Fruit fly (Drosophila melanogaster) whole organism, embryonic: ENCODE data around the gene CkIIalpha-i3.
A peak's percentile ranks its signal among the peaks of the same experiment; 100 is the strongest.

Experiments used
- CG10267 ChIP-seq: fragments of 200-800 bp; sonication (Bioruptor generic); optimal IDR thresholded peaks from 2 replicates; lab custom pipeline; 2018; ENCODE audit warnings: missing biosample characterization, mild to moderate bottlenecking, missing genetic modification characterization, moderate library complexity
- CG10979 ChIP-seq: fragments of 200-800 bp; sonication (Bioruptor generic); optimal IDR thresholded peaks from 2 replicates; lab custom pipeline; 2018; ENCODE audit warnings: missing biosample characterization, mild to moderate bottlenecking, missing genetic modification characterization, moderate library complexity
- CG11398 ChIP-seq: fragments of 200-800 bp; sonication (Bioruptor generic); optimal IDR thresholded peaks from 2 replicates; lab custom pipeline; 2016; ENCODE audit warnings: missing biosample characterization, missing genetic modification characterization
- CG11504 ChIP-seq: fragments of 200-800 bp; sonication (Bioruptor generic); optimal IDR thresholded peaks from 3 replicates; lab custom pipeline; 2019; ENCODE audit warnings: missing biosample characterization, mild to moderate bottlenecking, missing genetic modification characterization, moderate library complexity
- CG1233 ChIP-seq: fragments of 200-800 bp; sonication (Bioruptor generic); optimal IDR thresholded peaks from 4 replicates; lab custom pipeline; 2018; ENCODE audit warnings: missing biosample characterization, mild to moderate bottlenecking, missing genetic modification characterization
- CG12391 ChIP-seq: fragments of 200-800 bp; sonication (Bioruptor generic); optimal IDR thresholded peaks from 3 replicates; lab custom pipeline; 2018; ENCODE audit warnings: missing biosample characterization, mild to moderate bottlenecking, missing genetic modification characterization, moderate library complexity
- CG14710 ChIP-seq: fragments of 200-800 bp; sonication (Bioruptor generic); optimal IDR thresholded peaks from 3 replicates; lab custom pipeline; 2019; ENCODE audit warnings: missing biosample characterization, mild to moderate bottlenecking, missing genetic modification characterization, moderate library complexity
- CG15269 ChIP-seq: fragments of 200-800 bp; sonication (Bioruptor generic); optimal IDR thresholded peaks from 2 replicates; lab custom pipeline; 2018; ENCODE audit warnings: missing biosample characterization, mild to moderate bottlenecking, missing genetic modification characterization, moderate library complexity
- CG15696 ChIP-seq: fragments of 200-800 bp; sonication (Bioruptor generic); optimal IDR thresholded peaks from 2 replicates; lab custom pipeline; 2019; ENCODE audit warnings: missing biosample characterization, mild to moderate bottlenecking, missing genetic modification characterization, moderate library complexity
- CG1603 ChIP-seq: fragments of 200-800 bp; sonication (Bioruptor generic); optimal IDR thresholded peaks from 2 replicates; lab custom pipeline; 2019; ENCODE audit warnings: missing biosample characterization, mild to moderate bottlenecking, missing genetic modification characterization, moderate library complexity
- CG17361 ChIP-seq: fragments of 200-800 bp; sonication (Bioruptor generic); IDR thresholded peaks from 3 replicates; pipeline ENCODE4 v1.3.6; 2022; ENCODE audit warnings: missing biosample characterization, missing genetic modification characterization
- CG17829 ChIP-seq: fragments of 200-800 bp; optimal IDR thresholded peaks from 2 replicates; lab custom pipeline; 2019; ENCODE audit warnings: missing biosample characterization, mild to moderate bottlenecking, missing genetic modification characterization, moderate library complexity
- CG18262 ChIP-seq: fragments of 200-800 bp; optimal IDR thresholded peaks from 3 replicates; lab custom pipeline; 2019; ENCODE audit warnings: missing biosample characterization, mild to moderate bottlenecking, missing genetic modification characterization, moderate library complexity
- CG1832 ChIP-seq: fragments of 200-800 bp; sonication (Bioruptor generic); optimal IDR thresholded peaks from 2 replicates; lab custom pipeline; 2017; ENCODE audit warnings: missing biosample characterization, mild to moderate bottlenecking, missing genetic modification characterization, inconsistent platforms
- CG2120 ChIP-seq: fragments of 200-800 bp; sonication (Bioruptor generic); optimal IDR thresholded peaks from 3 replicates; lab custom pipeline; 2016; ENCODE audit warnings: missing biosample characterization, missing genetic modification characterization
- CG2199 ChIP-seq: fragments of 200-800 bp; sonication (Bioruptor generic); IDR thresholded peaks from 3 replicates; pipeline ENCODE4 v1.3.6; 2022; ENCODE audit warnings: missing biosample characterization, missing genetic modification characterization
- CG2712 ChIP-seq: fragments of 200-800 bp; optimal IDR thresholded peaks from 3 replicates; lab custom pipeline; 2019; ENCODE audit warnings: missing biosample characterization, mild to moderate bottlenecking, missing genetic modification characterization, moderate library complexity
- CG30431 ChIP-seq: fragments of 200-800 bp; sonication (Bioruptor generic); optimal IDR thresholded peaks from 2 replicates; lab custom pipeline; 2017; ENCODE audit warnings: missing biosample characterization, missing genetic modification characterization
- CG3065 ChIP-seq: fragments of 200-800 bp; sonication (Bioruptor generic); optimal IDR thresholded peaks from 2 replicates; lab custom pipeline; 2016; ENCODE audit warnings: missing biosample characterization, missing genetic modification characterization
- CG31441 ChIP-seq: fragments of 200-800 bp; sonication (Bioruptor generic); IDR thresholded peaks from 2 replicates; pipeline ENCODE4 v1.3.6; 2022; ENCODE audit warnings: missing biosample characterization, missing genetic modification characterization
- CG32532 ChIP-seq: fragments of 200-800 bp; sonication (Bioruptor generic); IDR thresholded peaks from 2 replicates; pipeline ENCODE4 v1.3.6; 2022; ENCODE audit warnings: missing biosample characterization, missing genetic modification characterization
- CG32767 ChIP-seq: fragments of 200-800 bp; sonication (Bioruptor generic); IDR thresholded peaks from 2 replicates; pipeline ENCODE4 v1.3.6; 2022; ENCODE audit warnings: missing biosample characterization, missing genetic modification characterization
- CG33557 ChIP-seq: fragments of 200-800 bp; sonication (Bioruptor generic); optimal IDR thresholded peaks from 2 replicates; lab custom pipeline; 2019; ENCODE audit warnings: missing biosample characterization, mild to moderate bottlenecking, missing genetic modification characterization, moderate library complexity
- CG42726 ChIP-seq: fragments of 200-800 bp; sonication (Bioruptor generic); IDR thresholded peaks from 2 replicates; pipeline ENCODE4 v1.3.6; 2022; ENCODE audit warnings: missing biosample characterization, missing genetic modification characterization; ENCODE audit not compliant: partially characterized antibody
- CG4404 ChIP-seq: fragments of 200-800 bp; sonication (Bioruptor generic); IDR thresholded peaks from 2 replicates; pipeline ENCODE4 v1.3.6; 2022; ENCODE audit warnings: missing biosample characterization, missing genetic modification characterization
- CG7556 ChIP-seq: fragments of 200-800 bp; sonication (Bioruptor generic); optimal IDR thresholded peaks from 2 replicates; lab custom pipeline; 2017; ENCODE audit warnings: missing biosample characterization, mild to moderate bottlenecking, missing genetic modification characterization
- CG9727 ChIP-seq: fragments of 200-800 bp; sonication (Bioruptor generic); optimal IDR thresholded peaks from 3 replicates; lab custom pipeline; 2017; ENCODE audit warnings: missing biosample characterization, mild to moderate bottlenecking, missing genetic modification characterization
- D ChIP-seq, 2 experiments: fragments of 200-800 bp in 1 of 2; fragments of >200 bp in 1 of 2; sonication (Bioruptor generic) in 1 of 2; optimal IDR thresholded peaks; 2 replicates in 1 of 2; 3 replicates in 1 of 2; lab custom pipeline; 2017; ENCODE audit warnings: mild to moderate bottlenecking in 1 of 2, missing biosample characterization in 1 of 2, missing genetic modification characterization in 1 of 2, missing genetic modification reagents in 1 of 2
- D19A ChIP-seq: fragments of 200-800 bp; optimal IDR thresholded peaks from 3 replicates; lab custom pipeline; 2019; ENCODE audit warnings: missing biosample characterization, mild to moderate bottlenecking, missing genetic modification characterization, moderate library complexity
- Eip74EF ChIP-seq, 2 experiments: fragments of 200-800 bp in 1 of 2; fragments of >200 bp in 1 of 2; sonication (Bioruptor generic) in 1 of 2; optimal IDR thresholded peaks; 2 replicates each; lab custom pipeline; 2017 to 2019; ENCODE audit warnings: missing biosample characterization in 2 of 2, missing genetic modification characterization in 2 of 2, mild to moderate bottlenecking in 1 of 2, moderate library complexity in 1 of 2
- NFAT ChIP-seq: fragments of 200-800 bp; sonication (Bioruptor generic); IDR thresholded peaks from 2 replicates; pipeline ENCODE4 v1.3.6; 2022; ENCODE audit warnings: missing biosample characterization, missing genetic modification characterization
- Oli ChIP-seq: fragments of 200-800 bp; sonication (Bioruptor generic); optimal IDR thresholded peaks from 2 replicates; lab custom pipeline; 2018; ENCODE audit warnings: missing biosample characterization, mild to moderate bottlenecking, missing genetic modification characterization, moderate library complexity
- aop ChIP-seq: fragments of 200-800 bp; sonication (Bioruptor generic); IDR thresholded peaks from 2 replicates; pipeline ENCODE4 v1.3.6; 2022; ENCODE audit warnings: missing biosample characterization, missing genetic modification characterization
- dan ChIP-seq: fragments of 200-800 bp; sonication (Bioruptor generic); IDR thresholded peaks from 2 replicates; pipeline ENCODE4 v1.3.6; 2022; ENCODE audit warnings: missing biosample characterization, missing genetic modification characterization
- dmrt11E ChIP-seq: fragments of 200-800 bp; sonication (Bioruptor generic); optimal IDR thresholded peaks from 3 replicates; lab custom pipeline; 2018; ENCODE audit warnings: missing biosample characterization, mild to moderate bottlenecking, missing genetic modification characterization, moderate library complexity
- dmrt99B ChIP-seq: fragments of 200-800 bp; sonication (Bioruptor generic); optimal IDR thresholded peaks from 2 replicates; lab custom pipeline; 2018; ENCODE audit warnings: missing biosample characterization, mild to moderate bottlenecking, missing genetic modification characterization, moderate library complexity
- en ChIP-seq: fragments of 200-800 bp; sonication (Bioruptor generic); optimal IDR thresholded peaks from 2 replicates; lab custom pipeline; 2016; ENCODE audit warnings: missing biosample characterization, missing genetic modification characterization
- gem ChIP-seq: fragments of 200-800 bp; sonication (Bioruptor generic); optimal IDR thresholded peaks from 2 replicates; lab custom pipeline; 2019; ENCODE audit warnings: missing biosample characterization, mild to moderate bottlenecking, missing genetic modification characterization, moderate library complexity
- gt ChIP-seq: fragments of 200-800 bp; sonication (Bioruptor generic); IDR thresholded peaks from 2 replicates; pipeline ENCODE4 v1.3.6; 2022; ENCODE audit warnings: missing biosample characterization, missing genetic modification characterization
- lola ChIP-seq, 3 experiments: fragments of >200 bp in 2 of 3; fragments of 200-800 bp in 1 of 3; sonication (Bioruptor generic) in 1 of 3; optimal IDR thresholded peaks; 2 replicates each; lab custom pipeline; 2017 to 2019; ENCODE audit warnings: missing biosample characterization in 3 of 3, missing genetic modification characterization in 3 of 3, mild to moderate bottlenecking in 1 of 3, moderate library complexity in 1 of 3
- oc ChIP-seq: fragments of 200-800 bp; sonication (Bioruptor generic); optimal IDR thresholded peaks from 2 replicates; lab custom pipeline; 2018; ENCODE audit warnings: missing biosample characterization, mild to moderate bottlenecking, missing genetic modification characterization, moderate library complexity
- phol ChIP-seq: fragments of 200-800 bp; sonication (Bioruptor generic); optimal IDR thresholded peaks from 3 replicates; lab custom pipeline; 2018; ENCODE audit warnings: missing biosample characterization, mild to moderate bottlenecking, missing genetic modification characterization, moderate library complexity
- pros ChIP-seq: fragments of 200-800 bp; sonication (Bioruptor generic); optimal IDR thresholded peaks from 3 replicates; lab custom pipeline; 2019; ENCODE audit warnings: missing biosample characterization, mild to moderate bottlenecking, missing genetic modification characterization, moderate library complexity
- sens ChIP-seq: fragments of 200-800 bp; sonication (Bioruptor generic); peaks from one replicate; lab custom pipeline; 2016; ENCODE audit warnings: missing biosample characterization, missing genetic modification characterization
- ssp ChIP-seq: fragments of 200-800 bp; sonication (Bioruptor generic); IDR thresholded peaks from 2 replicates; pipeline ENCODE4 v1.3.6; 2022; ENCODE audit warnings: missing biosample characterization, missing genetic modification characterization

CkIIalpha-i3 gene

DNA sequence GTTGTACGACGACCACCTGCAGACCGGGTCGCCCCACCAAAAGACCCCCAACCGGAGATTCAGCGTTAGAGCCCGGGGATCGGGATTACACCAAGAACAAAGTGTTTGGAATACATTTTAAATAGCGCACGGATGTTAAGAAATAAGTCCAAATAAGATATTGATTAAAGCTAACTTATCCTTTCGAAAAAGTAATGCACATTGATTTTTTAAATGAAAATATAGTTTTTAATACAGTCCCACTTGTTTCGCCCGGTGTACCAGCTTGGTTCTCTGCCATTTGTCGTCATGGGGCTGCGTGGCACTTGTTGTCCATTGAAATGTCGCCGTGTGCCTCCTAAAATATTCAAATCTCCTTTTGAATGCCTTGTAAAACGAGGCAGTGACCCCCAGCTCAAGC lies 10.6 kb upstream of the CkIIalpha-i3 start (continued):
- TF ChIP-seq en (GFP tag; lab: Kevin White, UChicago) (peak; percentile 40), CG1603 (tag; lab: Kevin White, UChicago) (peak; percentile 83), CG32767 (GFP tag; lab: Robert Waterston, UW) (no peak), Eip74EF (GFP tag; optimal IDR thresholded peaks at IDR 0.05; lab: Kevin White, UChicago) (no peak)

DNA sequence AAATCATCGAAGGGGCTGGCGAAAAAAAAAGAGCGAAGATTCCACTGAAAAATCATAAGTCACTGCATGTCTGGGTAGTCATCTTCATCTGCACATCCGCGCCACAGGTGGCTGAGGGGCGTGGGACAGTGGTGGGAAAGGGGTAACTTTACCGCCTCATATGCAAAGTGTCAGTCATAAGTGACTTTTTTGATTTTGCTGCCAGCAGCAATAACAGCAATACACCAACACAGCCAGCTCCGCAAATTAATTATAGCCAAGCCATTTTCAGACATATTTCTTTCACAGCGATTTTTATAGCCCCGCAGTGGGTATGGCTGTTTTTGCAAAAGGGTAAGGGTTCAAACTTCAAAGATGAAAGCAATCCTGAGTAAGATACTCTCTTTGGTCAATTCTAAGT lies 8.0 kb upstream of the CkIIalpha-i3 start:
- TF ChIP-seq NFAT (GFP tag; lab: Robert Waterston, UW) (no peak), sens (GFP tag; lab: Kevin White, UChicago) (peak; percentile 58), CG2199 (GFP tag; lab: Robert Waterston, UW) (0 out of 3 replicates have a peak, but pooled peaks have one; percentile 16)

DNA sequence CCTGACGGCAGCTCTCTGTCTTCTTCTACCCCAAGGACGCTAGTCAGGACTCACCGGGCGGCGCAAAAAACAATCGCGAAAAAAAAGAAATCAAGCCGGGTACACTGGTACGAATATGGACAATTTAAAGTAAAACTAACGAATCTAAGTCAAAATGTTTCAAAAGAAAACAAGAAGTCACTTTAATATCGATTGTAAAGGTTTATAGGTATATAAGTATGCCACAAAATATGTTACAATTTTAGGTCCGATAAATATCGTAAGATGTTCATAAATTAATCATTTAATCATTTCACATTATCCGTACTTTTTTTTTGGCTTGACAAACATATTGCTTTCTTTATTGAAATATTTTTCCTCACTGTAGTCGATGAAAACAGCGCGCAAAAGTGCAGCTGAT lies 5.7 kb upstream of the CkIIalpha-i3 start:
- no peak for TF ChIP-seq CG1832 (GFP tag; lab: Kevin White, UChicago)
- TF ChIP-seq CG32532 (GFP tag; lab: Robert Waterston, UW), result no peak
- no peak for TF ChIP-seq CG15269 (tag; lab: Kevin White, UChicago)
- TF ChIP-seq CG30431, result no peak
- no peak for TF ChIP-seq gt (GFP tag; lab: Robert Waterston, UW)
- TF ChIP-seq CG9727, result peak; percentile 49
- no peak for TF ChIP-seq CG2120 (GFP tag; lab: Kevin White, UChicago)
- TF ChIP-seq CG14710 (tag; lab: Kevin White, UChicago), result peak; percentile 43
- peak; percentile 40 for TF ChIP-seq CG10267 (tag; lab: Kevin White, UChicago)
- TF ChIP-seq D (optimal IDR thresholded peaks at IDR 0.05; lab: Kevin White, UChicago), result no peak
- peak; percentile 11 for TF ChIP-seq D (GFP tag; optimal IDR thresholded peaks at IDR 0.05; lab: Kevin White, UChicago)
- no peak for TF ChIP-seq CG1233 (GFP tag; lab: Kevin White, UChicago)
- peak; percentile 27 for TF ChIP-seq CG7556
- no peak for TF ChIP-seq CG11398 (GFP tag; lab: Kevin White, UChicago)
- TF ChIP-seq CG31441 (GFP tag; lab: Robert Waterston, UW), result peak; percentile 42; the same call in 1 of the 2 replicates
- peak; percentile 32 for TF ChIP-seq CG12391 (tag; lab: Kevin White, UChicago)
- TF ChIP-seq dmrt99B (tag; lab: Kevin White, UChicago), result peak; percentile 14
- peak; percentile 15 for TF ChIP-seq CG33557 (GFP tag; lab: Kevin White, UChicago)
- TF ChIP-seq CG11504 (tag; lab: Kevin White, UChicago), result peak; percentile 21
- no peak for TF ChIP-seq oc
- TF ChIP-seq CG3065 (GFP tag; lab: Kevin White, UChicago), result no peak
- peak; percentile 74 for TF ChIP-seq pros (GFP tag; lab: Kevin White, UChicago)
- TF ChIP-seq aop (GFP tag; lab: Robert Waterston, UW), result no peak
- TF ChIP-seq gem, result peak; percentile 44
- TF ChIP-seq D19A (tag; lab: Kevin White, UChicago), result peak; percentile 5
- TF ChIP-seq CG42726 (GFP tag; lab: Robert Waterston, UW), result no peak
- peak; percentile 17 for TF ChIP-seq CG15696 (tag; lab: Kevin White, UChicago)
- peak; percentile 65 for TF ChIP-seq CG18262 (tag; lab: Kevin White, UChicago)
- TF ChIP-seq Oli, result peak; percentile 5
- TF ChIP-seq phol, result peak; percentile 31
- 0 out of 3 replicates have a peak, but pooled peaks have one; percentile 17 for TF ChIP-seq CG17361 (GFP tag; lab: Robert Waterston, UW)
- TF ChIP-seq sens (GFP tag; lab: Kevin White, UChicago), result peak; percentile 67
- TF ChIP-seq lola (GFP tag; optimal IDR thresholded peaks at IDR 0.05; lab: Kevin White, UChicago), result peak in 1 of 3 experiments; percentile 54
- TF ChIP-seq dan, result no peak
- TF ChIP-seq CG10979, result peak; percentile 65
- peak; percentile 51 for TF ChIP-seq dmrt11E (tag; lab: Kevin White, UChicago)
- TF ChIP-seq CG2712 (tag; lab: Kevin White, UChicago), result peak; percentile 43
- TF ChIP-seq CG4404 (GFP tag; lab: Robert Waterston, UW), result no peak
- TF ChIP-seq CG17829, result peak; percentile 31
- TF ChIP-seq ssp (GFP tag; lab: Robert Waterston, UW), result no peak
